Worm (Caenorhabditis elegans) whole organism, late embryonic: ENCODE results near the gene C38D9.2.
"Not testable (repeated sequence)": the region's sequence is repeated elsewhere in the genome, so short reads cannot be mapped to it uniquely, and the experiment has no call there.

Experiments
- C38D4.7 ChIP-seq: fragments of 200-800 bp; sonication (Bioruptor generic); optimal IDR thresholded peaks from 2 replicates; lab custom pipeline; 2018; ENCODE audit warnings: mild to moderate bottlenecking, missing genetic modification characterization, moderate library complexity, missing compliant biosample characterization
- F13H6.1 ChIP-seq: sonication (generic microtip); optimal IDR thresholded peaks from 2 replicates; lab custom pipeline; 2016; ENCODE audit warnings: missing genetic modification characterization, missing compliant biosample characterization
- K09A11.1 ChIP-seq: sonication (generic microtip); optimal IDR thresholded peaks from 2 replicates; lab custom pipeline; 2017; ENCODE audit warnings: antibody characterized with exemption, mild to moderate bottlenecking, missing genetic modification characterization, missing compliant biosample characterization; ENCODE audit not compliant: insufficient read depth
- T23F11.4 ChIP-seq: fragments of 200-800 bp; sonication (Bioruptor generic); optimal IDR thresholded peaks from 2 replicates; lab custom pipeline; 2018; ENCODE audit warnings: mild to moderate bottlenecking, missing genetic modification characterization, missing compliant biosample characterization
- Y22D7AL.16 ChIP-seq: sonication (generic microtip); optimal IDR thresholded peaks from 2 replicates; lab custom pipeline; 2016; ENCODE audit warnings: missing genetic modification characterization, missing compliant biosample characterization
- ceh-14 ChIP-seq: sonication (generic microtip); optimal IDR thresholded peaks from 2 replicates; lab custom pipeline; 2016; ENCODE audit warnings: missing genotype, missing genetic modification characterization, missing compliant biosample characterization
- ceh-18 ChIP-seq: sonication (generic microtip); optimal IDR thresholded peaks from 2 replicates; lab custom pipeline; 2016; ENCODE audit warnings: missing genetic modification characterization, missing compliant biosample characterization
- ceh-30 ChIP-seq: fragments of 150-350 bp; optimal IDR thresholded peaks from 2 replicates; lab custom pipeline; 2014; ENCODE audit warnings: missing biosample characterization, missing genetic modification characterization
- ceh-34 ChIP-seq: sonication (generic microtip); optimal IDR thresholded peaks from 2 replicates; lab custom pipeline; 2016; ENCODE audit warnings: mild to moderate bottlenecking, missing genetic modification characterization, missing compliant biosample characterization
- ceh-45 ChIP-seq: fragments of 200-800 bp; sonication (Bioruptor generic); IDR thresholded peaks from 2 replicates; pipeline ENCODE4 v1.3.6; 2022; ENCODE audit warnings: missing genetic modification reagents, missing genetic modification characterization, missing compliant biosample characterization
- ceh-48 ChIP-seq: sonication (generic microtip); optimal IDR thresholded peaks from 2 replicates; lab custom pipeline; 2016; ENCODE audit warnings: missing genetic modification characterization, inconsistent platforms, missing compliant biosample characterization
- ceh-6 ChIP-seq: fragments of 200-800 bp; sonication (Bioruptor generic); optimal IDR thresholded peaks from 2 replicates; lab custom pipeline; 2018; ENCODE audit warnings: mild to moderate bottlenecking, missing genetic modification characterization, missing compliant biosample characterization
- ceh-9 ChIP-seq: sonication (generic microtip); optimal IDR thresholded peaks from 2 replicates; lab custom pipeline; 2016; ENCODE audit warnings: mild to moderate bottlenecking, missing genetic modification characterization, inconsistent platforms, missing compliant biosample characterization
- dmd-4 ChIP-seq: sonication (generic microtip); optimal IDR thresholded peaks from 2 replicates; lab custom pipeline; 2016; ENCODE audit warnings: borderline replicate concordance, missing genetic modification characterization, missing compliant biosample characterization
- dve-1 ChIP-seq: sonication (generic microtip); optimal IDR thresholded peaks from 2 replicates; lab custom pipeline; 2017; ENCODE audit warnings: antibody characterized with exemption, mild to moderate bottlenecking, missing genetic modification characterization, missing compliant biosample characterization
- elt-2 ChIP-seq: sonication (generic microtip); optimal IDR thresholded peaks from 2 replicates; lab custom pipeline; 2016; ENCODE audit warnings: missing genetic modification reagents, missing genetic modification characterization, missing compliant biosample characterization
- ets-4 ChIP-seq: sonication (generic microtip); optimal IDR thresholded peaks from 2 replicates; lab custom pipeline; 2016; ENCODE audit warnings: missing genetic modification characterization, missing compliant biosample characterization
- eyg-1 ChIP-seq: sonication (generic microtip); optimal IDR thresholded peaks from 2 replicates; lab custom pipeline; 2016; ENCODE audit warnings: missing genotype, missing genetic modification characterization, missing compliant biosample characterization
- fax-1 ChIP-seq: sonication (generic microtip); optimal IDR thresholded peaks from 2 replicates; lab custom pipeline; 2016; ENCODE audit warnings: missing genotype, missing genetic modification characterization, missing compliant biosample characterization
- fkh-10 ChIP-seq: fragments of 150-350 bp; optimal IDR thresholded peaks from 2 replicates; lab custom pipeline; 2014; ENCODE audit warnings: missing biosample characterization, missing genetic modification reagents, missing genetic modification characterization
- fkh-6 ChIP-seq: sonication (generic microtip); optimal IDR thresholded peaks from 2 replicates; lab custom pipeline; 2016; ENCODE audit warnings: missing genetic modification characterization, missing compliant biosample characterization
- gmeb-2 ChIP-seq: sonication (generic microtip); optimal IDR thresholded peaks from 2 replicates; lab custom pipeline; 2016; ENCODE audit warnings: missing genetic modification characterization, inconsistent platforms, missing compliant biosample characterization
- hlh-13 ChIP-seq: fragments of 200-800 bp; sonication (Bioruptor generic); optimal IDR thresholded peaks from 2 replicates; lab custom pipeline; 2018; ENCODE audit warnings: mild to moderate bottlenecking, missing genetic modification characterization, missing compliant biosample characterization
- hlh-30 ChIP-seq: sonication (generic microtip); optimal IDR thresholded peaks from 2 replicates; lab custom pipeline; 2017; ENCODE audit warnings: antibody characterized with exemption, missing genetic modification characterization, missing compliant biosample characterization; ENCODE audit not compliant: insufficient read depth
- hlh-8 ChIP-seq: sonication (generic microtip); optimal IDR thresholded peaks from 2 replicates; lab custom pipeline; 2016; ENCODE audit warnings: missing genotype, missing genetic modification characterization, missing compliant biosample characterization
- madf-2 ChIP-seq: sonication (generic microtip); optimal IDR thresholded peaks from 2 replicates; lab custom pipeline; 2017; ENCODE audit warnings: missing genetic modification characterization, missing compliant biosample characterization
- nfya-1 ChIP-seq: sonication (generic microtip); optimal IDR thresholded peaks from 2 replicates; lab custom pipeline; 2017; ENCODE audit warnings: missing genetic modification characterization, mild to moderate bottlenecking, missing compliant biosample characterization, antibody characterized with exemption, moderate library complexity
- nhr-232 ChIP-seq: sonication (generic microtip); optimal IDR thresholded peaks from 2 replicates; lab custom pipeline; 2016; ENCODE audit warnings: missing genetic modification characterization, missing compliant biosample characterization
- pag-3 ChIP-seq: sonication (generic microtip); optimal IDR thresholded peaks from 2 replicates; lab custom pipeline; 2016; ENCODE audit warnings: missing compliant biosample characterization, missing genetic modification characterization, borderline replicate concordance
- pha-4 ChIP-seq: fragments of 150-350 bp; optimal IDR thresholded peaks from 2 replicates; lab custom pipeline; 2018; ENCODE audit warnings: missing biosample characterization, missing genetic modification reagents, missing genetic modification characterization
- pqm-1 ChIP-seq: sonication (generic microtip); optimal IDR thresholded peaks from 2 replicates; lab custom pipeline; 2016; ENCODE audit warnings: missing genetic modification characterization, missing compliant biosample characterization
- sdc-2 ChIP-seq: sonication (generic microtip); optimal IDR thresholded peaks from 2 replicates; lab custom pipeline; 2016; ENCODE audit warnings: missing genotype, missing genetic modification characterization, missing compliant biosample characterization
- syd-9 ChIP-seq: sonication (generic microtip); optimal IDR thresholded peaks from 2 replicates; lab custom pipeline; 2016; ENCODE audit warnings: mild to moderate bottlenecking, missing genetic modification characterization, moderate library complexity, missing compliant biosample characterization
- tbx-7 ChIP-seq: sonication (generic microtip); optimal IDR thresholded peaks from 2 replicates; lab custom pipeline; 2016; ENCODE audit warnings: missing genotype, missing genetic modification characterization, missing compliant biosample characterization
- unc-42 ChIP-seq: sonication (generic microtip); optimal IDR thresholded peaks from 2 replicates; lab custom pipeline; 2016; ENCODE audit warnings: missing genotype, missing genetic modification characterization, missing compliant biosample characterization

The C38D9.2 gene

ce11 chrV:17584352-17584843, 17.4 kb downstream of the C38D9.2 start, which contains the start of gene fbxa-133:
Gene fbxa-133, plus strand, starts transcription at chrV:17584793.
- TF ChIP-seq sdc-2 (tag; lab: Kevin White, UChicago); ceh-48; hlh-30 (tag; lab: Kevin White, UChicago): not testable (repeated sequence)

- TF ChIP-seq ceh-34 (tag; lab: Kevin White, UChicago) (no peak), pha-4 (tag; lab: Kevin White, UChicago) (no peak), madf-2 (tag; lab: Kevin White, UChicago) (no peak), ets-4 (tag; lab: Kevin White, UChicago) (no peak), sdc-2 (tag; lab: Kevin White, UChicago) (no peak), dve-1 (tag; lab: Kevin White, UChicago) (no peak), hlh-13 (GFP tag; lab: Kevin White, UChicago) (no peak)
Measured at ce11 chrV:17595691-17596090, 28.7 kb downstream of the C38D9.2 start.

ce11 chrV:17598810-17599209, 31.9 kb downstream of the C38D9.2 start, which contains the start of gene Y6G8.2:
Gene Y6G8.2, minus strand, starts transcription at chrV:17598956.
- TF ChIP-seq eyg-1 (tag; lab: Kevin White, UChicago) (no peak), elt-2 (peak; percentile 27), madf-2 (tag; lab: Kevin White, UChicago) (no peak), T23F11.4 (no peak)
- TF ChIP-seq, all 69 proteins: peak for 1

- TF ChIP-seq ceh-18, result no peak
- TF ChIP-seq nfya-1 (tag; lab: Kevin White, UChicago), result no peak
- no peak for TF ChIP-seq Y22D7AL.16 (tag; lab: Kevin White, UChicago)
Measured at ce11 chrV:17601520-17601919, 34.6 kb downstream of the C38D9.2 start, which contains the start of gene ztf-25. Gene ztf-25, plus strand, starts transcription at chrV:17601820.

ce11 chrV:17606050-17606449, 39.1 kb downstream of the C38D9.2 start, which contains the start of gene Y6G8.16:
Gene Y6G8.16, plus strand, starts transcription at chrV:17606350.
- TF ChIP-seq gmeb-2 (tag; lab: Kevin White, UChicago); F13H6.1 (tag; lab: Kevin White, UChicago); hlh-13 (GFP tag; lab: Kevin White, UChicago): not testable (repeated sequence)

- no peak for TF ChIP-seq sdc-2 (tag; lab: Kevin White, UChicago)
- TF ChIP-seq C38D4.7 (GFP tag; lab: Kevin White, UChicago), result no peak
- no peak for TF ChIP-seq hlh-30 (tag; lab: Kevin White, UChicago)
- TF ChIP-seq ceh-9 (tag; lab: Kevin White, UChicago), result no peak
- no peak for TF ChIP-seq pha-4 (tag; lab: Kevin White, UChicago)
- no peak for TF ChIP-seq hlh-13 (GFP tag; lab: Kevin White, UChicago)
- no peak for TF ChIP-seq unc-42
- no peak for TF ChIP-seq ceh-18
- TF ChIP-seq F13H6.1 (tag; lab: Kevin White, UChicago), result no peak
- TF ChIP-seq ceh-45, result no peak
- no peak for TF ChIP-seq tbx-7 (tag; lab: Kevin White, UChicago)
Measured at ce11 chrV:17607797-17608196, 40.8 kb downstream of the C38D9.2 start, which contains the start of gene srz-91. Gene srz-91, plus strand, starts transcription at chrV:17608097.

ce11 chrV:17610503-17610902, 43.6 kb downstream of the C38D9.2 start, which contains the start of gene Y6G8.15:
Gene Y6G8.15, minus strand, starts transcription at chrV:17610603.
- not testable (repeated sequence) for TF ChIP-seq pqm-1, F13H6.1, ceh-14 (tag; lab: Kevin White, UChicago)

- TF ChIP-seq fax-1 (tag; lab: Kevin White, UChicago) (no peak), F13H6.1 (tag; lab: Kevin White, UChicago) (no peak), hlh-8 (tag; lab: Kevin White, UChicago) (no peak), nhr-232 (tag; lab: Kevin White, UChicago) (no peak), dmd-4 (tag; lab: Kevin White, UChicago) (no peak), syd-9 (no peak), ceh-9 (tag; lab: Kevin White, UChicago) (no peak), fkh-10 (GFP tag; lab: Kevin White, UChicago) (no peak), fkh-6 (no peak), unc-42 (no peak), ceh-6 (GFP tag; lab: Kevin White, UChicago) (no peak), pag-3 (no peak), ceh-30 (tag; lab: Kevin White, UChicago) (no peak), K09A11.1 (no peak)
Measured at ce11 chrV:17614251-17614650, 47.3 kb downstream of the C38D9.2 start, which contains the start of gene Y6G8.14. Gene Y6G8.14, minus strand, starts transcription at chrV:17614351.
